Worm (Caenorhabditis elegans) whole organism, young adult: Measurements from ENCODE around the gene pph-4.1.

Experiments
- D2030.7 ChIP-seq: fragments of 200-800 bp; sonication (Bioruptor generic); IDR thresholded peaks from 2 replicates; pipeline ENCODE4 v1.3.6; 2022; ENCODE audit warnings: missing genetic modification reagents, missing genetic modification characterization, missing compliant biosample characterization
- F10E7.11 ChIP-seq: sonication (generic microtip); optimal IDR thresholded peaks from 2 replicates; lab custom pipeline; 2017; ENCODE audit warnings: mild to moderate bottlenecking, missing genetic modification characterization, moderate library complexity, missing compliant biosample characterization
- F22D6.2 ChIP-seq: sonication (generic microtip); optimal IDR thresholded peaks from 2 replicates; lab custom pipeline; 2016; ENCODE audit warnings: mild to moderate bottlenecking, missing genetic modification characterization, missing compliant biosample characterization
- F55B11.4 ChIP-seq: sonication (generic microtip); optimal IDR thresholded peaks from 2 replicates; lab custom pipeline; 2016; ENCODE audit warnings: missing compliant biosample characterization, missing genetic modification characterization, borderline replicate concordance; ENCODE audit not compliant: insufficient read depth
- F57A8.1 ChIP-seq: fragments of 200-800 bp; sonication (Bioruptor generic); optimal IDR thresholded peaks from 2 replicates; lab custom pipeline; 2018; ENCODE audit warnings: mild to moderate bottlenecking, missing genetic modification characterization, moderate library complexity, missing compliant biosample characterization
- F57C9.4 ChIP-seq: sonication (generic microtip); optimal IDR thresholded peaks from 2 replicates; lab custom pipeline; 2017; ENCODE audit warnings: mild to moderate bottlenecking, missing genetic modification characterization, missing compliant biosample characterization
- T26A5.8 ChIP-seq: sonication (generic microtip); optimal IDR thresholded peaks from 2 replicates; lab custom pipeline; 2016; ENCODE audit warnings: missing genetic modification characterization, missing compliant biosample characterization
- Y53G8AR.9 ChIP-seq: fragments of 200-800 bp; sonication (Bioruptor generic); conservative IDR thresholded peaks from 2 replicates; pipeline ENCODE4 v1.3.6; 2022; ENCODE audit warnings: missing genetic modification reagents, missing genetic modification characterization, missing compliant biosample characterization
- Y56A3A.18 ChIP-seq: fragments of 200-800 bp; sonication (Bioruptor generic); IDR thresholded peaks from 2 replicates; pipeline ENCODE4 v1.3.6; 2022; ENCODE audit warnings: missing genetic modification reagents, missing genetic modification characterization, missing compliant biosample characterization
- Y79H2A.3 ChIP-seq: fragments of 200-800 bp; sonication (Bioruptor generic); conservative IDR thresholded peaks from 2 replicates; pipeline ENCODE4 v1.3.6; 2022; ENCODE audit warnings: missing genetic modification reagents, missing genetic modification characterization, missing compliant biosample characterization
- ZK185.1 ChIP-seq: sonication (generic microtip); optimal IDR thresholded peaks from 2 replicates; lab custom pipeline; 2016; ENCODE audit warnings: mild to moderate bottlenecking, missing genetic modification characterization, missing compliant biosample characterization; ENCODE audit not compliant: poor library complexity, severe bottlenecking
- ama-1 ChIP-seq, 3 experiments: fragments of 150-350 bp in 1 of 3; sonication (generic microtip) in 2 of 3; optimal IDR thresholded peaks; 2 replicates each; lab custom pipeline; 2014 to 2018; ENCODE audit warnings: missing biosample characterization in 2 of 3, missing genetic modification characterization in 2 of 3, missing genetic modification reagents in 2 of 3
- aptf-2 ChIP-seq: fragments of 200-800 bp; sonication (Bioruptor generic); conservative IDR thresholded peaks from 2 replicates; pipeline ENCODE4 v1.3.6; 2022; ENCODE audit warnings: missing genetic modification reagents, missing genetic modification characterization, missing compliant biosample characterization
- attf-3 ChIP-seq: fragments of 200-800 bp; sonication (Bioruptor generic); conservative IDR thresholded peaks from 2 replicates; pipeline ENCODE4 v1.3.6; 2022; ENCODE audit warnings: missing genetic modification reagents, missing genetic modification characterization, missing compliant biosample characterization
- attf-6 ChIP-seq: fragments of 200-800 bp; sonication (Bioruptor generic); IDR thresholded peaks from 2 replicates; pipeline ENCODE4 v1.3.6; 2022; ENCODE audit warnings: missing genetic modification reagents, missing genetic modification characterization, missing compliant biosample characterization
- bed-2 ChIP-seq: fragments of 200-800 bp; sonication (Bioruptor generic); IDR thresholded peaks from 2 replicates; pipeline ENCODE4 v1.3.6; 2022; ENCODE audit warnings: missing genetic modification reagents, missing genetic modification characterization, missing compliant biosample characterization
- cebp-2 ChIP-seq: fragments of 200-800 bp; sonication (Bioruptor generic); IDR thresholded peaks from 2 replicates; pipeline ENCODE4 v1.3.6; 2022; ENCODE audit warnings: missing genetic modification characterization, missing compliant biosample characterization
- efl-1 ChIP-seq: fragments of 150-350 bp; optimal IDR thresholded peaks from 2 replicates; lab custom pipeline; 2014; ENCODE audit warnings: missing biosample characterization, missing genetic modification reagents, missing genetic modification characterization
- hlh-26 ChIP-seq: fragments of 200-800 bp; sonication (Bioruptor generic); conservative IDR thresholded peaks from 2 replicates; pipeline ENCODE4 v1.3.6; 2022; ENCODE audit warnings: missing genetic modification reagents, missing genetic modification characterization, missing compliant biosample characterization
- hmg-20 ChIP-seq: fragments of 200-800 bp; sonication (Bioruptor generic); IDR thresholded peaks from 2 replicates; pipeline ENCODE4 v1.3.6; 2022; ENCODE audit warnings: missing genetic modification reagents, missing genetic modification characterization, missing compliant biosample characterization
- lin-26 ChIP-seq: fragments of 200-800 bp; sonication (Bioruptor generic); IDR thresholded peaks from 2 replicates; pipeline ENCODE4 v1.3.6; 2022; ENCODE audit warnings: missing genetic modification reagents, missing genetic modification characterization, missing compliant biosample characterization
- lin-35 ChIP-seq, 3 experiments: fragments of 150-350 bp in 2 of 3; sonication (generic microtip) in 1 of 3; optimal IDR thresholded peaks; 2 replicates each; lab custom pipeline; 2014 to 2018; ENCODE audit warnings: missing biosample characterization in 3 of 3, missing genetic modification characterization in 3 of 3, missing genetic modification reagents in 3 of 3
- lin-54 ChIP-seq: fragments of 200-800 bp; sonication (Bioruptor generic); optimal IDR thresholded peaks from 2 replicates; lab custom pipeline; 2018; ENCODE audit warnings: mild to moderate bottlenecking, missing genetic modification characterization, missing compliant biosample characterization
- lsy-27 ChIP-seq: sonication (generic microtip); optimal IDR thresholded peaks from 2 replicates; lab custom pipeline; 2017; ENCODE audit warnings: missing genetic modification characterization, mild to moderate bottlenecking, missing compliant biosample characterization, antibody characterized with exemption, missing genotype, borderline replicate concordance; ENCODE audit not compliant: insufficient read depth
- mcd-1 ChIP-seq: fragments of 200-800 bp; sonication (Bioruptor generic); IDR thresholded peaks from 2 replicates; pipeline ENCODE4 v1.3.6; 2022; ENCODE audit warnings: missing genetic modification reagents, missing genetic modification characterization, missing compliant biosample characterization
- nhr-120 ChIP-seq: fragments of 200-800 bp; sonication (Bioruptor generic); IDR thresholded peaks from 2 replicates; pipeline ENCODE4 v1.3.6; 2022; ENCODE audit warnings: missing genetic modification characterization, missing compliant biosample characterization
- nhr-80 ChIP-seq: sonication (generic microtip); optimal IDR thresholded peaks from 2 replicates; lab custom pipeline; 2016; ENCODE audit warnings: missing genetic modification characterization, missing compliant biosample characterization
- nhr-90 ChIP-seq: sonication (generic microtip); optimal IDR thresholded peaks from 2 replicates; lab custom pipeline; 2016; ENCODE audit warnings: missing genotype, mild to moderate bottlenecking, missing genetic modification characterization, missing compliant biosample characterization
- rec-8 ChIP-seq, 2 experiments: sonication (generic microtip); optimal IDR thresholded peaks; 2 replicates each; lab custom pipeline; 2016; ENCODE audit warnings: mild to moderate bottlenecking in 2 of 2, missing genetic modification characterization in 2 of 2, missing genetic modification reagents in 2 of 2, missing genotype in 2 of 2, missing biosample characterization in 1 of 2, missing compliant biosample characterization in 1 of 2, moderate library complexity in 1 of 2
- rpc-1 ChIP-seq, 2 experiments: fragments of 150-350 bp in 1 of 2; sonication (generic microtip) in 1 of 2; optimal IDR thresholded peaks; 2 replicates each; lab custom pipeline; 2014 to 2018; ENCODE audit warnings: missing biosample characterization in 1 of 2, missing genetic modification characterization in 1 of 2, missing genetic modification reagents in 1 of 2, missing genotype in 1 of 2
- sea-2 ChIP-seq: fragments of 200-800 bp; sonication (Bioruptor generic); IDR thresholded peaks from 2 replicates; pipeline ENCODE4 v1.3.6; 2022; ENCODE audit warnings: missing genetic modification characterization, missing compliant biosample characterization
- snpc-1.1 ChIP-seq: sonication (generic microtip); optimal IDR thresholded peaks from 2 replicates; lab custom pipeline; 2017; ENCODE audit warnings: missing genetic modification characterization, mild to moderate bottlenecking, missing compliant biosample characterization, antibody characterized with exemption, moderate library complexity, missing genotype, missing genetic modification reagents; ENCODE audit not compliant: insufficient read depth
- unc-62 ChIP-seq: fragments of 150-350 bp; optimal IDR thresholded peaks from 2 replicates; lab custom pipeline; 2014; ENCODE audit warnings: missing biosample characterization, missing genetic modification reagents, missing genetic modification characterization
- ztf-18 ChIP-seq: sonication (generic microtip); optimal IDR thresholded peaks from 2 replicates; lab custom pipeline; 2016; ENCODE audit warnings: missing genotype, mild to moderate bottlenecking, missing genetic modification characterization, missing compliant biosample characterization
- ztf-3 ChIP-seq: fragments of 200-800 bp; sonication (Bioruptor generic); optimal IDR thresholded peaks from 2 replicates; lab custom pipeline; 2018; ENCODE audit warnings: mild to moderate bottlenecking, missing genetic modification characterization, missing compliant biosample characterization

Gene pph-4.1

ce11 chrIII:12366989-12367557, 15.9 kb upstream of the pph-4.1 start, which contains the start of gene Y75B8A.33 (continued):
- TF ChIP-seq snpc-1.1 (tag; lab: Kevin White, UChicago) (no peak), ZK185.1 (peak; percentile 35), F10E7.11 (tag; lab: Kevin White, UChicago) (no peak), hlh-26 (GFP tag; lab: Robert Waterston, UW) (no peak), sea-2 (GFP tag; lab: Robert Waterston, UW) (no peak), efl-1 (GFP tag; lab: Kevin White, UChicago) (peak; percentile 86), rpc-1 (optimal IDR thresholded peaks at IDR 0.05; lab: Kevin White, UChicago) (no peak), rpc-1 (tag; optimal IDR thresholded peaks at IDR 0.05; lab: Kevin White, UChicago) (no peak), rec-8 (tag; optimal IDR thresholded peaks at IDR 0.05; lab: Kevin White, UChicago) (no peak), cebp-2 (no peak), mcd-1 (GFP tag; lab: Robert Waterston, UW) (peak; percentile 12; the same call in 1 of the 2 replicates), lin-35 (GFP tag; optimal IDR thresholded peaks at IDR 0.05; lab: Kevin White, UChicago) (no peak), hmg-20 (GFP tag; lab: Robert Waterston, UW) (no peak), unc-62 (GFP tag; lab: Kevin White, UChicago) (no peak), nhr-120 (GFP tag; lab: Robert Waterston, UW) (no peak), F22D6.2 (tag; lab: Kevin White, UChicago) (no peak), nhr-90 (tag; lab: Kevin White, UChicago) (no peak), Y79H2A.3 (GFP tag; lab: Robert Waterston, UW) (no peak), D2030.7 (GFP tag; lab: Robert Waterston, UW) (peak; percentile 44; the same call in 1 of the 2 replicates), ama-1 (optimal IDR thresholded peaks at IDR 0.05; lab: Kevin White, UChicago) (no peak), ama-1 (GFP tag; optimal IDR thresholded peaks at IDR 0.05; lab: Kevin White, UChicago) (no peak), bed-2 (GFP tag; lab: Robert Waterston, UW) (no peak), aptf-2 (no peak), ztf-18 (tag; lab: Kevin White, UChicago) (no peak), Y56A3A.18 (GFP tag; lab: Robert Waterston, UW) (no peak), lsy-27 (tag; lab: Kevin White, UChicago) (no peak), T26A5.8 (tag; lab: Kevin White, UChicago) (no peak), attf-6 (GFP tag; lab: Robert Waterston, UW) (no peak), Y53G8AR.9 (0 out of 2 replicates have a peak, but pooled peaks have one; percentile 46), F57C9.4 (no peak), nhr-80 (tag; lab: Kevin White, UChicago) (no peak), lin-26 (no peak)

ce11 chrIII:12363545-12363944, 12.4 kb upstream of the pph-4.1 start:
- peak; percentile 74 for TF ChIP-seq attf-3

ce11 chrIII:12362942-12363341, 11.8 kb upstream of the pph-4.1 start:
- peak; percentile 76 for TF ChIP-seq attf-3

- no peak for TF ChIP-seq F10E7.11 (tag; lab: Kevin White, UChicago)
- no peak for TF ChIP-seq lin-54 (GFP tag; lab: Kevin White, UChicago)
- no peak for TF ChIP-seq ztf-3 (GFP tag; lab: Kevin White, UChicago)
- TF ChIP-seq F55B11.4 (tag; lab: Kevin White, UChicago), result no peak
- no peak for TF ChIP-seq F57A8.1 (GFP tag; lab: Kevin White, UChicago)
Measured at ce11 chrIII:12359265-12359664, 8.1 kb upstream of the pph-4.1 start, which contains the start of gene Y75B8A.34. Gene Y75B8A.34 (plus strand): TSS chrIII:12359565.
